Worm (Caenorhabditis elegans) whole organism, young adult: Measurements from ENCODE around the gene F26A1.4.

Source experiments
- B0019.2 ChIP-seq: fragments of 200-800 bp; sonication (Bioruptor generic); conservative IDR thresholded peaks from 2 replicates; pipeline ENCODE4 v1.3.6; 2022; ENCODE audit warnings: missing genetic modification reagents, missing genetic modification characterization, missing compliant biosample characterization
- B0261.1 ChIP-seq: sonication (generic microtip); optimal IDR thresholded peaks from 2 replicates; lab custom pipeline; 2016; ENCODE audit warnings: mild to moderate bottlenecking, missing genetic modification characterization, moderate library complexity, missing compliant biosample characterization
- C06A6.2 ChIP-seq: fragments of 200-800 bp; sonication (Bioruptor generic); conservative IDR thresholded peaks from 2 replicates; pipeline ENCODE4 v1.3.6; 2022; ENCODE audit warnings: missing genetic modification characterization, missing compliant biosample characterization
- D2030.7 ChIP-seq: fragments of 200-800 bp; sonication (Bioruptor generic); IDR thresholded peaks from 2 replicates; pipeline ENCODE4 v1.3.6; 2022; ENCODE audit warnings: missing genetic modification reagents, missing genetic modification characterization, missing compliant biosample characterization
- F33H1.4 ChIP-seq: fragments of 200-800 bp; sonication (Bioruptor generic); IDR thresholded peaks from 2 replicates; pipeline ENCODE4 v1.3.6; 2022; ENCODE audit warnings: missing genetic modification reagents, missing genetic modification characterization, missing compliant biosample characterization
- F52B5.7 ChIP-seq: sonication (generic microtip); optimal IDR thresholded peaks from 2 replicates; lab custom pipeline; 2016; ENCODE audit warnings: mild to moderate bottlenecking, missing genetic modification characterization, missing compliant biosample characterization
- T26A5.8 ChIP-seq: sonication (generic microtip); optimal IDR thresholded peaks from 2 replicates; lab custom pipeline; 2016; ENCODE audit warnings: missing genetic modification characterization, missing compliant biosample characterization
- Y95B8A.8 ChIP-seq: fragments of 200-800 bp; sonication (Bioruptor generic); IDR thresholded peaks from 2 replicates; pipeline ENCODE4 v1.3.6; 2022; ENCODE audit warnings: missing genetic modification reagents, missing genetic modification characterization, missing compliant biosample characterization
- aptf-3 ChIP-seq: fragments of 200-800 bp; sonication (Bioruptor generic); IDR thresholded peaks from 2 replicates; pipeline ENCODE4 v1.3.6; 2022; ENCODE audit warnings: missing genetic modification characterization, missing compliant biosample characterization
- atf-7 ChIP-seq: sonication (generic microtip); optimal IDR thresholded peaks from 2 replicates; lab custom pipeline; 2017; ENCODE audit warnings: mild to moderate bottlenecking, missing genetic modification characterization, missing compliant biosample characterization
- attf-5 ChIP-seq: fragments of 200-800 bp; sonication (Bioruptor generic); optimal IDR thresholded peaks from 2 replicates; lab custom pipeline; 2018; ENCODE audit warnings: mild to moderate bottlenecking, missing genetic modification characterization, missing compliant biosample characterization
- bed-1 ChIP-seq: fragments of 200-800 bp; sonication (Bioruptor generic); IDR thresholded peaks from 2 replicates; pipeline ENCODE4 v1.3.6; 2022; ENCODE audit warnings: missing genetic modification reagents, missing genetic modification characterization, missing compliant biosample characterization
- ccch-3 ChIP-seq: fragments of 200-800 bp; sonication (Bioruptor generic); optimal IDR thresholded peaks from 2 replicates; lab custom pipeline; 2018; ENCODE audit warnings: mild to moderate bottlenecking, missing genetic modification characterization, missing compliant biosample characterization
- cebp-1 ChIP-seq, 2 experiments: fragments of 200-800 bp in 1 of 2; sonication (Bioruptor generic) in 1 of 2; sonication (generic microtip) in 1 of 2; IDR thresholded peaks in 1 of 2; optimal IDR thresholded peaks in 1 of 2; 2 replicates each; pipeline versions ENCODE4 v1.3.6 to Lab custom; 2017 to 2022; ENCODE audit warnings: missing compliant biosample characterization in 2 of 2, missing genetic modification characterization in 2 of 2, mild to moderate bottlenecking in 1 of 2, missing genetic modification reagents in 1 of 2, moderate library complexity in 1 of 2
- ceh-100 ChIP-seq: fragments of 200-800 bp; sonication (Bioruptor generic); IDR thresholded peaks from 2 replicates; pipeline ENCODE4 v1.3.6; 2022; ENCODE audit warnings: missing genetic modification reagents, missing genetic modification characterization, missing compliant biosample characterization
- ceh-91 ChIP-seq: fragments of 200-800 bp; sonication (Bioruptor generic); IDR thresholded peaks from 2 replicates; pipeline ENCODE4 v1.3.6; 2022; ENCODE audit warnings: missing genetic modification reagents, missing genetic modification characterization, missing compliant biosample characterization
- dox-1 ChIP-seq: fragments of 200-800 bp; sonication (Bioruptor generic); IDR thresholded peaks from 2 replicates; pipeline ENCODE4 v1.3.6; 2022; ENCODE audit warnings: missing genetic modification reagents, missing genetic modification characterization, missing compliant biosample characterization
- dpl-1 ChIP-seq: fragments of 150-350 bp; optimal IDR thresholded peaks from 2 replicates; lab custom pipeline; 2014; ENCODE audit warnings: missing biosample characterization, missing genetic modification reagents, missing genetic modification characterization
- efl-1 ChIP-seq: fragments of 150-350 bp; optimal IDR thresholded peaks from 2 replicates; lab custom pipeline; 2014; ENCODE audit warnings: missing biosample characterization, missing genetic modification reagents, missing genetic modification characterization
- egrh-3 ChIP-seq: fragments of 200-800 bp; sonication (Bioruptor generic); IDR thresholded peaks from 2 replicates; pipeline ENCODE4 v1.3.6; 2022; ENCODE audit warnings: missing genetic modification reagents, missing genetic modification characterization, missing compliant biosample characterization
- hlh-26 ChIP-seq: fragments of 200-800 bp; sonication (Bioruptor generic); conservative IDR thresholded peaks from 2 replicates; pipeline ENCODE4 v1.3.6; 2022; ENCODE audit warnings: missing genetic modification reagents, missing genetic modification characterization, missing compliant biosample characterization
- hrde-1 ChIP-seq: sonication (generic microtip); optimal IDR thresholded peaks from 2 replicates; lab custom pipeline; 2016; ENCODE audit warnings: missing genetic modification characterization, mild to moderate bottlenecking, missing compliant biosample characterization, moderate library complexity, missing genotype, missing genetic modification reagents, borderline replicate concordance
- hsf-1 ChIP-seq: fragments of 200-800 bp; sonication (Bioruptor generic); IDR thresholded peaks from 2 replicates; pipeline ENCODE4 v1.3.6; 2022; ENCODE audit warnings: missing genetic modification reagents, missing genetic modification characterization, missing compliant biosample characterization
- let-607 ChIP-seq, 2 experiments: fragments of 200-800 bp in 1 of 2; sonication (Bioruptor generic) in 1 of 2; sonication (generic microtip) in 1 of 2; optimal IDR thresholded peaks; 2 replicates each; lab custom pipeline; 2016 to 2018; ENCODE audit warnings: mild to moderate bottlenecking in 2 of 2, missing compliant biosample characterization in 2 of 2, missing genetic modification characterization in 2 of 2, moderate library complexity in 2 of 2, missing genotype in 1 of 2
- lin-26 ChIP-seq: fragments of 200-800 bp; sonication (Bioruptor generic); IDR thresholded peaks from 2 replicates; pipeline ENCODE4 v1.3.6; 2022; ENCODE audit warnings: missing genetic modification reagents, missing genetic modification characterization, missing compliant biosample characterization
- lin-35 ChIP-seq, 3 experiments: fragments of 150-350 bp in 2 of 3; sonication (generic microtip) in 1 of 3; optimal IDR thresholded peaks; 2 replicates each; lab custom pipeline; 2014 to 2018; ENCODE audit warnings: missing biosample characterization in 3 of 3, missing genetic modification characterization in 3 of 3, missing genetic modification reagents in 3 of 3
- lin-54 ChIP-seq: fragments of 200-800 bp; sonication (Bioruptor generic); optimal IDR thresholded peaks from 2 replicates; lab custom pipeline; 2018; ENCODE audit warnings: mild to moderate bottlenecking, missing genetic modification characterization, missing compliant biosample characterization
- lsl-1 ChIP-seq: fragments of 200-800 bp; sonication (Bioruptor generic); optimal IDR thresholded peaks from 2 replicates; lab custom pipeline; 2018; ENCODE audit warnings: mild to moderate bottlenecking, missing genetic modification characterization, moderate library complexity, missing compliant biosample characterization
- lsy-27 ChIP-seq: sonication (generic microtip); optimal IDR thresholded peaks from 2 replicates; lab custom pipeline; 2017; ENCODE audit warnings: missing genetic modification characterization, mild to moderate bottlenecking, missing compliant biosample characterization, antibody characterized with exemption, missing genotype, borderline replicate concordance; ENCODE audit not compliant: insufficient read depth
- madf-10 ChIP-seq: sonication (generic microtip); optimal IDR thresholded peaks from 2 replicates; lab custom pipeline; 2016; ENCODE audit warnings: mild to moderate bottlenecking, missing genetic modification characterization, missing compliant biosample characterization
- madf-3 ChIP-seq: fragments of 200-800 bp; sonication (Bioruptor generic); IDR thresholded peaks from 2 replicates; pipeline ENCODE4 v1.3.6; 2022; ENCODE audit warnings: missing genetic modification reagents, missing genetic modification characterization, missing compliant biosample characterization
- madf-6 ChIP-seq: fragments of 200-800 bp; sonication (Bioruptor generic); IDR thresholded peaks from 2 replicates; pipeline ENCODE4 v1.3.6; 2022; ENCODE audit warnings: missing genetic modification reagents, missing genetic modification characterization, missing compliant biosample characterization
- nhr-120 ChIP-seq: fragments of 200-800 bp; sonication (Bioruptor generic); IDR thresholded peaks from 2 replicates; pipeline ENCODE4 v1.3.6; 2022; ENCODE audit warnings: missing genetic modification characterization, missing compliant biosample characterization
- nhr-179 ChIP-seq: sonication (generic microtip); optimal IDR thresholded peaks from 2 replicates; lab custom pipeline; 2016; ENCODE audit warnings: mild to moderate bottlenecking, missing genetic modification characterization, missing compliant biosample characterization
- nhr-80 ChIP-seq: sonication (generic microtip); optimal IDR thresholded peaks from 2 replicates; lab custom pipeline; 2016; ENCODE audit warnings: missing genetic modification characterization, missing compliant biosample characterization
- pha-4 ChIP-seq: fragments of 150-350 bp; sonication (generic microtip); optimal IDR thresholded peaks from 2 replicates; lab custom pipeline; 2014; ENCODE audit warnings: missing biosample characterization, missing genetic modification reagents, missing genetic modification characterization
- unc-130 ChIP-seq: sonication (generic microtip); optimal IDR thresholded peaks from 2 replicates; lab custom pipeline; 2016; ENCODE audit warnings: missing genetic modification reagents, missing genetic modification characterization, missing compliant biosample characterization
- xnd-1 ChIP-seq: sonication (generic microtip); optimal IDR thresholded peaks from 2 replicates; lab custom pipeline; 2016; ENCODE audit warnings: missing genotype, missing genetic modification reagents, missing genetic modification characterization, missing compliant biosample characterization
- zfh-2 ChIP-seq: fragments of 200-800 bp; sonication (Bioruptor generic); conservative IDR thresholded peaks from 2 replicates; pipeline ENCODE4 v1.3.6; 2022; ENCODE audit warnings: missing genetic modification reagents, missing genetic modification characterization, missing compliant biosample characterization
- ztf-3 ChIP-seq: fragments of 200-800 bp; sonication (Bioruptor generic); optimal IDR thresholded peaks from 2 replicates; lab custom pipeline; 2018; ENCODE audit warnings: mild to moderate bottlenecking, missing genetic modification characterization, missing compliant biosample characterization

F26A1.4 gene

ce11 chrIII:4850139-4850538 is 32.8 kb downstream of the F26A1.4 start, which contains the start of gene F26A1.1:
F26A1.1 (plus strand) TSS chrIII:4850507.
- TF ChIP-seq lsl-1 (GFP tag; lab: Kevin White, UChicago) = peak; percentile 43
- TF ChIP-seq efl-1 (GFP tag; lab: Kevin White, UChicago) = peak; percentile 4
- TF ChIP-seq hlh-26 (GFP tag; lab: Robert Waterston, UW) = no peak
- TF ChIP-seq dpl-1 = peak; percentile 14
- TF ChIP-seq lin-54 (GFP tag; lab: Kevin White, UChicago) = peak; percentile 21
- peak in 1 of 3 experiments; percentile 29 for TF ChIP-seq lin-35 (GFP tag; optimal IDR thresholded peaks at IDR 0.05; lab: Kevin White, UChicago)

DNA sequence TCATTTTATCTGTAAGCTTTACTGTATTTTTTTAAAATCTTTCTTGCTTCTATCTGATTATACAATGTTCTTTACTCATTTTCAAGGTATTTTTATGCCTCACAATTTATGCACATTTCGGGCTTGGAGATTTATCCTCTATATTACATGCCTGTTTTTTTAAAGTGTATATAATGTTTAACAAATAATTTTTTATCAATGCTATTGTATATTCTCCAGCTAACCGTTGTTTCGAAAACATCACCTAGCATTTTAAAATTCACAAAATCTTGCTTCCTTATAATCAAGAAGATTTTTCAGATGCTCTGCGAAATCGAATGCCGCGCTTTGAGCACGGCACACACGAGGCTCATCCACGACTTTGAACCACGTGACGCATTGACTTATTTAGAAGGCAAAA is 34.7 kb downstream of the F26A1.4 start, which contains the start of gene ced-4:
TSS of gene ced-4 (plus strand) at position 301 of the 400 bp plus-strand sequence.
- TF ChIP-seq madf-3 (GFP tag; lab: Robert Waterston, UW) = 0 out of 2 replicates have a peak, but pooled peaks have one; percentile 32
- peak in 1 of 3 experiments; percentile 1 for TF ChIP-seq lin-35 (GFP tag; optimal IDR thresholded peaks at IDR 0.05; lab: Kevin White, UChicago)
- no peak for TF ChIP-seq aptf-3 (GFP tag; lab: Robert Waterston, UW)

DNA sequence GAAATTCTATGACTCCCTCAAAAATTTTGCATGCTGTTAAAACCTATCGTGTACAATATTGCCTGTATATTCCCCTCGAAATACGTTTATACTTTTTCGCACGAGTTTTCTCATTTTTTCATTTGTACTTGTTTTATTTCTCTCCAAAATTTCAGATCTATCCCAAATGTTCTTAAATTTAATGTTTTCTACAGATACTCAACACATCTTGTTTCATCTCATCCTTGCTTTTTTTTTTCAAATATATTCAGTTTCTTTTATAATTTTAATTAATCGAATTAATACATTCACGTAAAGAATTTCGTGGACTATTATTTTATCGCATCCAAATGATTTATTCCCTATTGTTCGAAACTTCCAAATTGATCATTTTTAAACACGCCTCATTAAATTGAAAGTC is 37.6 kb downstream of the F26A1.4 start, which contains the start of gene C35D10.8:
TSS of gene C35D10.8 (plus strand) at position 301 of the 400 bp plus-strand sequence.
- no peak for TF ChIP-seq bed-1 (GFP tag; lab: Robert Waterston, UW)
- no peak for TF ChIP-seq atf-7
- TF ChIP-seq lin-35 (GFP tag; optimal IDR thresholded peaks at IDR 0.05; lab: Kevin White, UChicago) = no peak
- no peak for TF ChIP-seq pha-4 (tag; lab: Kevin White, UChicago)
- no peak for TF ChIP-seq madf-10
- no peak for TF ChIP-seq xnd-1 (tag; lab: Kevin White, UChicago)
- no peak for TF ChIP-seq B0261.1 (tag; lab: Kevin White, UChicago)
- TF ChIP-seq C06A6.2 (GFP tag; lab: Robert Waterston, UW) = no peak
- no peak for TF ChIP-seq ceh-100 (GFP tag; lab: Robert Waterston, UW)
- TF ChIP-seq dox-1 (GFP tag; lab: Robert Waterston, UW) = no peak
- no peak for TF ChIP-seq nhr-120 (GFP tag; lab: Robert Waterston, UW)
- TF ChIP-seq ccch-3 (GFP tag; lab: Kevin White, UChicago) = no peak
- no peak for TF ChIP-seq hsf-1 (GFP tag; lab: Robert Waterston, UW)
- TF ChIP-seq madf-6 (GFP tag; lab: Robert Waterston, UW) = no peak
- TF ChIP-seq egrh-3 (GFP tag; lab: Robert Waterston, UW) = no peak
- no peak for TF ChIP-seq cebp-1 (GFP tag; IDR thresholded peaks at IDR 0.05; lab: Robert Waterston, UW)
- TF ChIP-seq cebp-1 (tag; optimal IDR thresholded peaks at IDR 0.05; lab: Kevin White, UChicago) = no peak
- TF ChIP-seq hrde-1 = no peak
- TF ChIP-seq D2030.7 (GFP tag; lab: Robert Waterston, UW) = no peak
- TF ChIP-seq ztf-3 (GFP tag; lab: Kevin White, UChicago) = no peak
- no peak for TF ChIP-seq lin-26 (GFP tag; lab: Robert Waterston, UW)

DNA sequence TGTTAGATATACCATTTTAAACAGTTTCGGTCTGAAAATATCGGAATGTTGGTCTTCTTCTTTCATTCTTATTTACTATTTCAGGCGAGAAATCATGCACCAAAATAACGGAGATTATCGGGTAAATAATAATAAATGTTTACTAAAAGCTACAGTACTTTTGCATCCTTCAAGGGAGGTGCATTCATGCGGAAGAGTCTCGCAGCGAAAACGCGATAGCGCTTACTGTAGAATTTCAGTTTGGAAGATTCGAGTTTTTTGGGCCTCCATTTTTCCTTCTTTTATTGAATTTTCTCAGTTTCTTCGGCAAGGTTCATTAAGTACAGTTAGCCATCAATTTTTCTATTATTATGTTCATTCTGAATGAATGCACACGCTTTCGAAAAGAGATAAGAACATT is 38.8 kb downstream of the F26A1.4 start, which contains the start of gene C35D10.7:
TSS of gene C35D10.7 (plus strand) at position 85 of the 400 bp plus-strand sequence.
- TF ChIP-seq attf-5 (GFP tag; lab: Kevin White, UChicago) (no peak), T26A5.8 (no peak), zfh-2 (GFP tag; lab: Robert Waterston, UW) (no peak), F33H1.4 (GFP tag; lab: Robert Waterston, UW) (peak; percentile 75), F52B5.7 (tag; lab: Kevin White, UChicago) (no peak), cebp-1 (GFP tag; IDR thresholded peaks at IDR 0.05; lab: Robert Waterston, UW) (no peak), cebp-1 (tag; optimal IDR thresholded peaks at IDR 0.05; lab: Kevin White, UChicago) (no peak), lsl-1 (GFP tag; lab: Kevin White, UChicago) (peak; percentile 88), lsy-27 (no peak), nhr-80 (tag; lab: Kevin White, UChicago) (no peak), ceh-91 (GFP tag; lab: Robert Waterston, UW) (no peak), B0019.2 (GFP tag; lab: Robert Waterston, UW) (no peak), nhr-179 (no peak), unc-130 (GFP tag; lab: Kevin White, UChicago) (peak; percentile 25), xnd-1 (tag; lab: Kevin White, UChicago) (peak; percentile 14), let-607 (tag; optimal IDR thresholded peaks at IDR 0.05; lab: Kevin White, UChicago) (no peak), Y95B8A.8 (GFP tag; lab: Robert Waterston, UW) (no peak), madf-6 (GFP tag; lab: Robert Waterston, UW) (peak; percentile 73; the same call in 1 of the 2 replicates)
